Worm (Caenorhabditis elegans): ENCODE results near the gene srab-7.

DNA sequence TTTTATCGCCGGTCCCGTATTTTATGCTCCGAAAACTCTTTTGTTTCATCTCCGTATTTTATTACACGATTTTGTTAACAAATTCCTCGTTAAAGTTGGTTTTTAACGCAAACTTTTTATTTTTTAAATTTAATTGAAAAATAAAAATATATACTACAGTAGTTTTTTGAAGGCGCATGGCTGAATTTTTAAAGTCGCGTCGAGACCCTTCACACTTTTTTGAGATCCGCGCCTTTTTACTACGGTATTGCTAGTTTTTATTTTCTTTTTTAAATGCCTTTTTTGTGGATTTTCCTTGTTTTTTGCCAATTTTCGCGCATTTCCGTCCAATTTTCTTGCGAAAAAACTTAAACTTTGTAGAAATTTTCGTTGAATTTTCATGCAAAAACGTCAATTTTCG lies 49.5 kb upstream of the srab-7 start:
- TF ChIP-seq ets-7 (tag; optimal IDR thresholded peaks at IDR 0.05) (no peak), ama-1 (optimal IDR thresholded peaks at IDR 0.05) (no peak), ceh-36 (tag; optimal IDR thresholded peaks at IDR 0.05) (no peak), sea-1 (GFP tag; conservative IDR thresholded peaks at IDR 0.05) (no peak), F13C5.2 (tag; optimal IDR thresholded peaks at IDR 0.05) (no peak), pes-1 (GFP tag; IDR thresholded peaks at IDR 0.05) (no peak), flt-1 (GFP tag; IDR thresholded peaks at IDR 0.05) (no peak), tra-4 (tag; optimal IDR thresholded peaks at IDR 0.05) (no peak), aly-1 (tag; optimal IDR thresholded peaks at IDR 0.05) (no peak), ceh-13 (GFP tag; optimal IDR thresholded peaks at IDR 0.05) (no peak)

Measured in whole organism, early embryonic.